Worm (Caenorhabditis elegans) whole organism, L4 larva: ENCODE measurements around the gene tbx-38.
A peak's percentile ranks its signal among the peaks of the same experiment; 100 is the strongest.

Experiments
- D1046.2 ChIP-seq: fragments of 200-800 bp; sonication (Bioruptor generic); IDR thresholded peaks from 2 replicates; pipeline ENCODE4 v1.3.6; 2022; ENCODE audit warnings: missing genetic modification characterization, missing compliant biosample characterization
- F10B5.3 ChIP-seq: sonication (generic microtip); optimal IDR thresholded peaks from 2 replicates; lab custom pipeline; 2016; ENCODE audit warnings: mild to moderate bottlenecking, missing genetic modification characterization, missing compliant biosample characterization
- F37D6.2 ChIP-seq: sonication (generic microtip); optimal IDR thresholded peaks from 2 replicates; lab custom pipeline; 2016; ENCODE audit warnings: mild to moderate bottlenecking, missing genetic modification characterization, missing compliant biosample characterization
- F44E2.7 ChIP-seq: fragments of 200-800 bp; sonication (Bioruptor generic); IDR thresholded peaks from 2 replicates; pipeline ENCODE4 v2.1.2; 2022; ENCODE audit warnings: missing genetic modification characterization, missing compliant biosample characterization
- T20F7.1 ChIP-seq: fragments of 200-800 bp; sonication (Bioruptor generic); optimal IDR thresholded peaks from 2 replicates; lab custom pipeline; 2018; ENCODE audit warnings: mild to moderate bottlenecking, missing genetic modification characterization, missing compliant biosample characterization
- T26A8.4 ChIP-seq: fragments of 200-800 bp; sonication (Bioruptor generic); IDR thresholded peaks from 2 replicates; pipeline ENCODE4 v1.3.6; 2022; ENCODE audit warnings: missing genetic modification characterization, missing compliant biosample characterization
- Y75B8A.6 ChIP-seq: fragments of 200-800 bp; sonication (Bioruptor generic); IDR thresholded peaks from 2 replicates; pipeline ENCODE4 v1.3.6; 2022; ENCODE audit warnings: missing genetic modification reagents, missing genetic modification characterization, missing compliant biosample characterization
- ZK546.5 ChIP-seq, 2 experiments: sonication (generic microtip); optimal IDR thresholded peaks; 2 replicates each; lab custom pipeline; 2017; ENCODE audit warnings: missing biosample characterization in 2 of 2, missing genetic modification characterization in 2 of 2
- aha-1 ChIP-seq: fragments of 150-350 bp; peaks from one replicate; lab custom pipeline; 2014; ENCODE audit warnings: missing biosample characterization, missing genetic modification characterization
- attf-4 ChIP-seq: sonication (generic microtip); optimal IDR thresholded peaks from 3 replicates; lab custom pipeline; 2017; ENCODE audit warnings: missing biosample characterization, missing genetic modification characterization
- ceh-20 ChIP-seq: fragments of 200-800 bp; sonication (Bioruptor generic); IDR thresholded peaks from 2 replicates; pipeline ENCODE4 v1.3.6; 2022; ENCODE audit warnings: missing genetic modification reagents, missing genetic modification characterization, missing compliant biosample characterization
- ceh-44 ChIP-seq: fragments of 200-800 bp; sonication (Bioruptor generic); IDR thresholded peaks from 2 replicates; pipeline ENCODE4 v1.3.6; 2022; ENCODE audit warnings: missing genetic modification reagents, missing genetic modification characterization, missing compliant biosample characterization
- ctbp-1 ChIP-seq: fragments of 200-800 bp; sonication (Bioruptor generic); IDR thresholded peaks from 2 replicates; pipeline ENCODE4 v1.3.6; 2022; ENCODE audit warnings: missing genetic modification reagents, missing genetic modification characterization, missing compliant biosample characterization
- dmd-6 ChIP-seq: fragments of 200-800 bp; sonication (Bioruptor generic); IDR thresholded peaks from 2 replicates; pipeline ENCODE4 v1.3.6; 2022; ENCODE audit warnings: missing genetic modification reagents, missing genetic modification characterization, missing compliant biosample characterization
- dmd-8 ChIP-seq: fragments of 200-800 bp; sonication (Bioruptor generic); IDR thresholded peaks from 2 replicates; pipeline ENCODE4 v1.3.6; 2022; ENCODE audit warnings: missing genetic modification characterization, missing compliant biosample characterization
- dve-1 ChIP-seq: sonication (generic microtip); optimal IDR thresholded peaks from 2 replicates; lab custom pipeline; 2017; ENCODE audit warnings: antibody characterized with exemption, mild to moderate bottlenecking, missing genetic modification characterization, missing compliant biosample characterization; ENCODE audit not compliant: insufficient read depth
- egl-27 ChIP-seq: sonication (generic microtip); optimal IDR thresholded peaks from 3 replicates; lab custom pipeline; 2017; ENCODE audit warnings: missing biosample characterization, missing genetic modification reagents, missing genetic modification characterization
- egl-43 ChIP-seq: fragments of 200-800 bp; sonication (Bioruptor generic); IDR thresholded peaks from 2 replicates; pipeline ENCODE4 v1.3.6; 2022; ENCODE audit warnings: missing genetic modification reagents, missing genetic modification characterization, missing compliant biosample characterization
- fkh-10 ChIP-seq: fragments of 150-350 bp; optimal IDR thresholded peaks from 2 replicates; lab custom pipeline; 2014; ENCODE audit warnings: missing biosample characterization, missing genetic modification reagents, missing genetic modification characterization
- fos-1 ChIP-seq: fragments of 150-350 bp; optimal IDR thresholded peaks from 2 replicates; lab custom pipeline; 2014; ENCODE audit warnings: missing biosample characterization, missing genetic modification characterization
- gei-8 ChIP-seq: fragments of 200-800 bp; sonication (Bioruptor generic); optimal IDR thresholded peaks from 2 replicates; lab custom pipeline; 2018; ENCODE audit warnings: mild to moderate bottlenecking, missing genetic modification characterization, missing compliant biosample characterization
- hif-1 ChIP-seq, 2 experiments: sonication (generic microtip); optimal IDR thresholded peaks; 2 replicates each; lab custom pipeline; 2016 to 2017; ENCODE audit warnings: missing compliant biosample characterization in 2 of 2, missing genetic modification characterization in 2 of 2, missing genetic modification reagents in 2 of 2, missing genotype in 2 of 2, mild to moderate bottlenecking in 1 of 2
- hlh-11 ChIP-seq: fragments of 200-800 bp; sonication (Bioruptor generic); optimal IDR thresholded peaks from 2 replicates; lab custom pipeline; 2018; ENCODE audit warnings: mild to moderate bottlenecking, missing genetic modification characterization, missing compliant biosample characterization
- hlh-30 ChIP-seq: sonication (generic microtip); optimal IDR thresholded peaks from 2 replicates; lab custom pipeline; 2017; ENCODE audit warnings: antibody characterized with exemption, mild to moderate bottlenecking, missing genetic modification characterization, missing compliant biosample characterization; ENCODE audit not compliant: insufficient read depth
- jun-1 ChIP-seq: fragments of 150-350 bp; optimal IDR thresholded peaks from 2 replicates; lab custom pipeline; 2014; ENCODE audit warnings: missing biosample characterization, missing genetic modification reagents, missing genetic modification characterization
- lim-7 ChIP-seq: fragments of 200-800 bp; sonication (Bioruptor generic); IDR thresholded peaks from 2 replicates; pipeline ENCODE4 v1.3.6; 2022; ENCODE audit warnings: missing genetic modification characterization, missing compliant biosample characterization
- lin-1 ChIP-seq: fragments of 200-800 bp; sonication (Bioruptor generic); IDR thresholded peaks from 2 replicates; pipeline ENCODE4 v1.3.6; 2022; ENCODE audit warnings: missing genetic modification reagents, missing genetic modification characterization, missing compliant biosample characterization
- lin-13 ChIP-seq: fragments of 150-350 bp; optimal IDR thresholded peaks from 2 replicates; lab custom pipeline; 2014; ENCODE audit warnings: missing biosample characterization, missing genetic modification reagents, missing genetic modification characterization
- lin-39 ChIP-seq: fragments of 150-350 bp; optimal IDR thresholded peaks from 2 replicates; lab custom pipeline; 2014; ENCODE audit warnings: missing biosample characterization, missing genetic modification reagents, missing genetic modification characterization
- lsy-2 ChIP-seq, 2 experiments: fragments of 150-350 bp in 1 of 2; sonication (generic microtip) in 1 of 2; optimal IDR thresholded peaks; 2 replicates each; lab custom pipeline; 2014 to 2017; ENCODE audit warnings: missing biosample characterization in 2 of 2, missing genetic modification characterization in 2 of 2
- madf-9 ChIP-seq: fragments of 200-800 bp; sonication (Bioruptor generic); conservative IDR thresholded peaks from 2 replicates; pipeline ENCODE4 v1.3.6; 2022; ENCODE audit warnings: missing genetic modification reagents, missing genetic modification characterization, missing compliant biosample characterization
- mdt-29 ChIP-seq: fragments of 200-800 bp; sonication (Bioruptor generic); IDR thresholded peaks from 2 replicates; pipeline ENCODE4 v1.3.6; 2022; ENCODE audit warnings: missing genetic modification reagents, missing genetic modification characterization, missing compliant biosample characterization
- mes-2 ChIP-seq: sonication (generic microtip); optimal IDR thresholded peaks from 2 replicates; lab custom pipeline; 2016; ENCODE audit warnings: missing genotype, mild to moderate bottlenecking, missing genetic modification characterization, missing compliant biosample characterization; ENCODE audit not compliant: poor library complexity, severe bottlenecking
- nhr-111 ChIP-seq: fragments of 200-800 bp; sonication (Bioruptor generic); optimal IDR thresholded peaks from 2 replicates; lab custom pipeline; 2018; ENCODE audit warnings: mild to moderate bottlenecking, missing genetic modification characterization, missing compliant biosample characterization
- nhr-28 ChIP-seq: fragments of 150-350 bp; optimal IDR thresholded peaks from 2 replicates; lab custom pipeline; 2014; ENCODE audit warnings: missing biosample characterization, missing genetic modification characterization
- nhr-41 ChIP-seq: fragments of 200-800 bp; sonication (Bioruptor generic); IDR thresholded peaks from 2 replicates; pipeline ENCODE4 v1.3.6; 2022; ENCODE audit warnings: missing genetic modification reagents, missing genetic modification characterization, missing compliant biosample characterization
- nhr-42 ChIP-seq: fragments of 200-800 bp; sonication (Bioruptor generic); IDR thresholded peaks from 2 replicates; pipeline ENCODE4 v1.3.6; 2022; ENCODE audit warnings: missing genetic modification characterization, missing compliant biosample characterization
- nhr-77 ChIP-seq: fragments of 150-350 bp; optimal IDR thresholded peaks from 2 replicates; lab custom pipeline; 2014; ENCODE audit warnings: missing biosample characterization, missing genetic modification characterization
- php-3 ChIP-seq: fragments of 200-800 bp; sonication (Bioruptor generic); IDR thresholded peaks from 2 replicates; pipeline ENCODE4 v1.3.6; 2022; ENCODE audit warnings: missing genetic modification reagents, missing genetic modification characterization, missing compliant biosample characterization
- rbr-2 ChIP-seq: sonication (generic microtip); optimal IDR thresholded peaks from 2 replicates; lab custom pipeline; 2016; ENCODE audit warnings: missing genotype, missing genetic modification characterization, missing compliant biosample characterization
- saeg-2 ChIP-seq: fragments of 200-800 bp; sonication (Bioruptor generic); IDR thresholded peaks from 2 replicates; pipeline ENCODE4 v1.3.6; 2022; ENCODE audit warnings: missing genetic modification reagents, missing genetic modification characterization, missing compliant biosample characterization
- set-16 ChIP-seq: fragments of 200-800 bp; sonication (Bioruptor generic); IDR thresholded peaks from 2 replicates; pipeline ENCODE4 v1.3.6; 2022; ENCODE audit warnings: missing genetic modification reagents, missing genetic modification characterization, missing compliant biosample characterization
- skn-1 ChIP-seq: fragments of 150-350 bp; optimal IDR thresholded peaks from 2 replicates; lab custom pipeline; 2014; ENCODE audit warnings: missing biosample characterization, missing genetic modification characterization
- snpc-1.2 ChIP-seq: fragments of 200-800 bp; sonication (Bioruptor generic); IDR thresholded peaks from 2 replicates; pipeline ENCODE4 v1.3.6; 2022; ENCODE audit warnings: missing genetic modification reagents, missing genetic modification characterization, missing compliant biosample characterization
- snpc-4 ChIP-seq: fragments of 150-350 bp; optimal IDR thresholded peaks from 2 replicates; lab custom pipeline; 2014; ENCODE audit warnings: missing biosample characterization, missing genetic modification characterization
- spr-1 ChIP-seq: sonication (generic microtip); optimal IDR thresholded peaks from 2 replicates; lab custom pipeline; 2016; ENCODE audit warnings: mild to moderate bottlenecking, missing genetic modification characterization, missing compliant biosample characterization
- spr-3 ChIP-seq: fragments of 200-800 bp; sonication (Bioruptor generic); optimal IDR thresholded peaks from 2 replicates; lab custom pipeline; 2018; ENCODE audit warnings: mild to moderate bottlenecking, missing genetic modification characterization, missing compliant biosample characterization
- tag-97 ChIP-seq: fragments of 200-800 bp; sonication (Bioruptor generic); IDR thresholded peaks from 2 replicates; pipeline ENCODE4 v1.3.6; 2022; ENCODE audit warnings: missing genetic modification characterization, missing compliant biosample characterization
- tra-1 ChIP-seq: fragments of 200-800 bp; sonication (Bioruptor generic); IDR thresholded peaks from 2 replicates; pipeline ENCODE4 v1.3.6; 2022; ENCODE audit warnings: missing genetic modification reagents, missing genetic modification characterization, missing compliant biosample characterization
- unc-130 ChIP-seq: sonication (generic microtip); optimal IDR thresholded peaks from 2 replicates; lab custom pipeline; 2016; ENCODE audit warnings: missing genetic modification reagents, missing genetic modification characterization, missing compliant biosample characterization
- zip-11 ChIP-seq: fragments of 200-800 bp; sonication (Bioruptor generic); IDR thresholded peaks from 2 replicates; pipeline ENCODE4 v1.3.6; 2022; ENCODE audit warnings: missing genetic modification characterization, missing compliant biosample characterization
- zip-2 ChIP-seq: fragments of 150-350 bp; optimal IDR thresholded peaks from 2 replicates; lab custom pipeline; 2014; ENCODE audit warnings: missing biosample characterization, missing genetic modification characterization
- ztf-11 ChIP-seq: fragments of 150-350 bp; optimal IDR thresholded peaks from 2 replicates; lab custom pipeline; 2014; ENCODE audit warnings: missing biosample characterization, missing genetic modification characterization

Gene tbx-38

DNA sequence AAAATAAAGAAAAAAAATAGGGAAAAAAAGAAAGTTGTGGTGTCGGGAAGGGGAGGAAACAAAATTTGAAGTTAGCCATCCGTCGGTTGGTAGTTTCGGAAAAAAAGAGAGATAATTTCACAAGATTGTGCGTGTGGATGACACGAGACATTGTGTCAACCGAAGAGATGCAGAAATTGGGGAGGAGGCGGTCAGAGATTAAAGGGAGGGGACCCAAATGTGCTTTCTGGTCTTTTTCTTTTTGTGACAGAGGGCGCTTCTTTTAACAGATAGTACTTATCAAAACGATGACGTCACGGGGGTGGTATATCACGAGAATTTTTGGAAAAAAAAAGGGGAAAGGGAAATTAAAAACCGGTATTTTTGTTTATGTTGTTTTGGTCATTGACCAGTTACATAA, 47.4 kb downstream of the tbx-38 start:
- TF ChIP-seq nhr-41 (no peak), lim-7 (GFP tag; lab: Robert Waterston, UW) (no peak), egl-43 (GFP tag; lab: Robert Waterston, UW) (no peak), php-3 (GFP tag; lab: Robert Waterston, UW) (no peak), F37D6.2 (no peak), skn-1 (no peak), zip-2 (tag; lab: Kevin White, UChicago) (no peak), ZK546.5 (tag; optimal IDR thresholded peaks at IDR 0.05; lab: Kevin White, UChicago) (no peak), aha-1 (tag; lab: Kevin White, UChicago) (peak; percentile 59), nhr-77 (tag; lab: Kevin White, UChicago) (no peak), mes-2 (no peak), hif-1 (tag; optimal IDR thresholded peaks at IDR 0.05; lab: Kevin White, UChicago) (peak in 1 of 2 experiments; percentile 3), nhr-111 (GFP tag; lab: Kevin White, UChicago) (no peak), set-16 (no peak), D1046.2 (GFP tag; lab: Robert Waterston, UW) (no peak), dmd-6 (GFP tag; lab: Robert Waterston, UW) (peak; percentile 36), lin-13 (GFP tag; lab: Kevin White, UChicago) (no peak), lsy-2 (tag; optimal IDR thresholded peaks at IDR 0.05; lab: Kevin White, UChicago) (peak in 1 of 2 experiments; percentile 52), dmd-8 (GFP tag; lab: Robert Waterston, UW) (no peak), fos-1 (tag; lab: Kevin White, UChicago) (no peak), ctbp-1 (GFP tag; lab: Robert Waterston, UW) (0 out of 2 replicates have a peak, but pooled peaks have one; percentile 36), ceh-20 (peak; percentile 62; the same call in 1 of the 2 replicates), dve-1 (tag; lab: Kevin White, UChicago) (peak; percentile 6), fkh-10 (GFP tag; lab: Kevin White, UChicago) (no peak), ztf-11 (no peak), unc-130 (GFP tag; lab: Kevin White, UChicago) (no peak), tra-1 (GFP tag; lab: Robert Waterston, UW) (no peak), hlh-11 (peak; percentile 53), lin-1 (GFP tag; lab: Robert Waterston, UW) (no peak), nhr-42 (GFP tag; lab: Robert Waterston, UW) (no peak), jun-1 (tag; lab: Kevin White, UChicago) (no peak), snpc-1.2 (no peak), snpc-4 (tag; lab: Kevin White, UChicago) (no peak), F10B5.3 (tag; lab: Kevin White, UChicago) (no peak), gei-8 (GFP tag; lab: Kevin White, UChicago) (no peak), spr-3 (GFP tag; lab: Kevin White, UChicago) (no peak), zip-11 (no peak), rbr-2 (tag; lab: Kevin White, UChicago) (peak; percentile 1), saeg-2 (GFP tag; lab: Robert Waterston, UW) (no peak), ceh-44 (GFP tag; lab: Robert Waterston, UW) (no peak), attf-4 (tag; lab: Kevin White, UChicago) (no peak), madf-9 (GFP tag; lab: Robert Waterston, UW) (no peak), T26A8.4 (GFP tag; lab: Robert Waterston, UW) (no peak), mdt-29 (no peak), tag-97 (GFP tag; lab: Robert Waterston, UW) (no peak), egl-27 (tag; lab: Kevin White, UChicago) (no peak), spr-1 (tag; lab: Kevin White, UChicago) (no peak), T20F7.1 (no peak), nhr-28 (tag; lab: Kevin White, UChicago) (peak; percentile 25), lin-39 (tag; lab: Kevin White, UChicago) (peak; percentile 42), F44E2.7 (GFP tag; lab: Robert Waterston, UW) (no peak), hlh-30 (tag; lab: Kevin White, UChicago) (peak; percentile 87), Y75B8A.6 (GFP tag; lab: Robert Waterston, UW) (no peak)
